Fruit fly (Drosophila melanogaster) whole organism, wandering third instar larva: Measurements from ENCODE around the gene Sf3a2.

ENCODE experiments used
- CG9705 ChIP-seq: fragments of 200-800 bp; sonication (Bioruptor generic); optimal IDR thresholded peaks from 2 replicates; lab custom pipeline; 2018; ENCODE audit warnings: missing biosample characterization, mild to moderate bottlenecking, missing genetic modification characterization
- OdsH ChIP-seq: fragments of 200-800 bp; sonication (Bioruptor generic); optimal IDR thresholded peaks from 2 replicates; lab custom pipeline; 2016; ENCODE audit warnings: missing biosample characterization, mild to moderate bottlenecking, missing genetic modification characterization
- ey ChIP-seq: fragments of 200-800 bp; sonication (Bioruptor generic); optimal IDR thresholded peaks from 2 replicates; lab custom pipeline; 2016; ENCODE audit warnings: missing biosample characterization, missing genetic modification characterization
- jim ChIP-seq: fragments of 175-275, 200-325 bp; sonication (Bioruptor generic); optimal IDR thresholded peaks from 2 replicates; lab custom pipeline; 2016; ENCODE audit warnings: missing biosample characterization, mild to moderate bottlenecking, missing genetic modification characterization
- pan ChIP-seq: fragments of >200 bp; optimal IDR thresholded peaks from 2 replicates; lab custom pipeline; 2017

DNA sequence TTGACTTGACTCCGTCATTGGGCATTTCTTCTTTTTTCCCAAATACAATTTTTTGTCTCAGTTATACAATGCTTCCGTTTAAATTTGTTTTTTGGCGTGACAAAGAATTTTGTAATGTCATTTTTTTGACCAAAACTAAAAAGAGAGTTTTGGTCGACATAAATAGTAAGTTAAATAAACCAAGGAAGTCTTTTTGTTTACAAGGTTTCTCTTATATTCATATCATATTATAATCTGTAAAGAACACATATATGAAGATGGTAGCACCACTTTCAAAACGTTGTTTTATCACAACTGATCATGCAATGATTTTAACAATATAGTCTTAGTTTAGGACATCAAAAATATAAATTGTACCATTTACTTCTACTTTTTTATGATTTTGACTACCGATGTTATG, 32.8 kb downstream of the Sf3a2 start, which contains the start of the genes CG10969 and CG17666:
- TF ChIP-seq CG9705 (GFP tag; lab: Kevin White, UChicago) (no peak), pan (lab: Kevin White, UChicago) (no peak), ey (GFP tag; lab: Kevin White, UChicago) (no peak), jim (no peak), OdsH (GFP tag; lab: Kevin White, UChicago) (no peak)
